Worm (Caenorhabditis elegans) whole organism, L4 larva: Measurements from ENCODE around the gene T15B12.1.

Source experiments
- F26F4.8 ChIP-seq: fragments of 200-800 bp; sonication (Bioruptor generic); conservative IDR thresholded peaks from 2 replicates; pipeline ENCODE4 v1.3.6; 2022; ENCODE audit warnings: missing genetic modification characterization, missing compliant biosample characterization
- F44E2.7 ChIP-seq: fragments of 200-800 bp; sonication (Bioruptor generic); IDR thresholded peaks from 2 replicates; pipeline ENCODE4 v2.1.2; 2022; ENCODE audit warnings: missing genetic modification characterization, missing compliant biosample characterization
- R02D3.7 ChIP-seq: fragments of 150-350 bp; sonication (generic microtip); optimal IDR thresholded peaks from 3 replicates; lab custom pipeline; 2014; ENCODE audit warnings: missing biosample characterization, missing genetic modification characterization
- Y105C5A.15 ChIP-seq: fragments of 200-800 bp; sonication (Bioruptor generic); IDR thresholded peaks from 2 replicates; pipeline ENCODE4 v1.3.6; 2022; ENCODE audit warnings: missing genetic modification characterization, missing compliant biosample characterization
- Y48G9A.11 ChIP-seq: fragments of 200-800 bp; sonication (Bioruptor generic); IDR thresholded peaks from 2 replicates; pipeline ENCODE4 v1.3.6; 2022; ENCODE audit warnings: missing genetic modification reagents, missing genetic modification characterization, missing compliant biosample characterization
- Y5F2A.4 ChIP-seq: fragments of 200-800 bp; sonication (Bioruptor generic); optimal IDR thresholded peaks from 2 replicates; lab custom pipeline; 2018; ENCODE audit warnings: mild to moderate bottlenecking, missing genetic modification characterization, missing compliant biosample characterization
- Y75B8A.6 ChIP-seq: fragments of 200-800 bp; sonication (Bioruptor generic); IDR thresholded peaks from 2 replicates; pipeline ENCODE4 v1.3.6; 2022; ENCODE audit warnings: missing genetic modification reagents, missing genetic modification characterization, missing compliant biosample characterization
- aha-1 ChIP-seq: fragments of 150-350 bp; peaks from one replicate; lab custom pipeline; 2014; ENCODE audit warnings: missing biosample characterization, missing genetic modification characterization
- ama-1 ChIP-seq: fragments of 150-350 bp; optimal IDR thresholded peaks from 2 replicates; lab custom pipeline; 2014; ENCODE audit warnings: inconsistent platforms, mixed read lengths
- ceh-32 ChIP-seq: sonication (generic microtip); optimal IDR thresholded peaks from 2 replicates; lab custom pipeline; 2016; ENCODE audit warnings: mild to moderate bottlenecking, missing genetic modification characterization, missing compliant biosample characterization; ENCODE audit not compliant: poor library complexity
- ceh-62 ChIP-seq: sonication (generic microtip); optimal IDR thresholded peaks from 2 replicates; lab custom pipeline; 2017; ENCODE audit warnings: missing biosample characterization, missing genetic modification characterization
- ces-1 ChIP-seq: fragments of 150-350 bp; sonication (generic microtip); optimal IDR thresholded peaks from 4 replicates; lab custom pipeline; 2014; ENCODE audit warnings: missing biosample characterization, missing genetic modification reagents, missing genetic modification characterization
- ctbp-1 ChIP-seq: fragments of 200-800 bp; sonication (Bioruptor generic); IDR thresholded peaks from 2 replicates; pipeline ENCODE4 v1.3.6; 2022; ENCODE audit warnings: missing genetic modification reagents, missing genetic modification characterization, missing compliant biosample characterization
- daf-12 ChIP-seq: fragments of 150-350 bp; optimal IDR thresholded peaks from 2 replicates; lab custom pipeline; 2014; ENCODE audit warnings: missing biosample characterization, missing genetic modification reagents, missing genetic modification characterization
- daf-16 ChIP-seq, 3 experiments: sonication (generic microtip); optimal IDR thresholded peaks; 2 replicates each; lab custom pipeline; 2016 to 2017; ENCODE audit warnings: missing genetic modification characterization in 3 of 3, missing genetic modification reagents in 3 of 3, mild to moderate bottlenecking in 2 of 3, missing compliant biosample characterization in 2 of 3, missing biosample characterization in 1 of 3, moderate library complexity in 1 of 3
- dmd-8 ChIP-seq: fragments of 200-800 bp; sonication (Bioruptor generic); IDR thresholded peaks from 2 replicates; pipeline ENCODE4 v1.3.6; 2022; ENCODE audit warnings: missing genetic modification characterization, missing compliant biosample characterization
- duxl-1 ChIP-seq: sonication (generic microtip); optimal IDR thresholded peaks from 2 replicates; lab custom pipeline; 2016; ENCODE audit warnings: mild to moderate bottlenecking, missing genetic modification characterization, moderate library complexity, missing compliant biosample characterization; ENCODE audit not compliant: poor library complexity
- gei-8 ChIP-seq: fragments of 200-800 bp; sonication (Bioruptor generic); optimal IDR thresholded peaks from 2 replicates; lab custom pipeline; 2018; ENCODE audit warnings: mild to moderate bottlenecking, missing genetic modification characterization, missing compliant biosample characterization
- hlh-11 ChIP-seq: fragments of 200-800 bp; sonication (Bioruptor generic); optimal IDR thresholded peaks from 2 replicates; lab custom pipeline; 2018; ENCODE audit warnings: mild to moderate bottlenecking, missing genetic modification characterization, missing compliant biosample characterization
- lim-7 ChIP-seq: fragments of 200-800 bp; sonication (Bioruptor generic); IDR thresholded peaks from 2 replicates; pipeline ENCODE4 v1.3.6; 2022; ENCODE audit warnings: missing genetic modification characterization, missing compliant biosample characterization
- lin-29 ChIP-seq: fragments of 200-800 bp; sonication (Bioruptor generic); IDR thresholded peaks from 2 replicates; pipeline ENCODE4 v1.3.6; 2022; ENCODE audit warnings: missing genetic modification reagents, missing genetic modification characterization, missing compliant biosample characterization
- lin-38 ChIP-seq: fragments of 200-800 bp; sonication (Bioruptor generic); IDR thresholded peaks from 2 replicates; pipeline ENCODE4 v1.3.6; 2022; ENCODE audit warnings: missing genetic modification reagents, missing genetic modification characterization, missing compliant biosample characterization
- lsy-2 ChIP-seq, 2 experiments: fragments of 150-350 bp in 1 of 2; sonication (generic microtip) in 1 of 2; optimal IDR thresholded peaks; 2 replicates each; lab custom pipeline; 2014 to 2017; ENCODE audit warnings: missing biosample characterization in 2 of 2, missing genetic modification characterization in 2 of 2
- madf-9 ChIP-seq: fragments of 200-800 bp; sonication (Bioruptor generic); conservative IDR thresholded peaks from 2 replicates; pipeline ENCODE4 v1.3.6; 2022; ENCODE audit warnings: missing genetic modification reagents, missing genetic modification characterization, missing compliant biosample characterization
- mes-2 ChIP-seq: sonication (generic microtip); optimal IDR thresholded peaks from 2 replicates; lab custom pipeline; 2016; ENCODE audit warnings: missing genotype, mild to moderate bottlenecking, missing genetic modification characterization, missing compliant biosample characterization; ENCODE audit not compliant: poor library complexity, severe bottlenecking
- mxl-3 ChIP-seq: fragments of 200-800 bp; sonication (Bioruptor generic); optimal IDR thresholded peaks from 2 replicates; lab custom pipeline; 2018; ENCODE audit warnings: mild to moderate bottlenecking, missing genetic modification characterization, missing compliant biosample characterization
- nhr-102 ChIP-seq: sonication (generic microtip); optimal IDR thresholded peaks from 2 replicates; lab custom pipeline; 2016; ENCODE audit warnings: mild to moderate bottlenecking, missing genetic modification characterization, moderate library complexity, missing compliant biosample characterization
- nhr-237 ChIP-seq: sonication (generic microtip); optimal IDR thresholded peaks from 2 replicates; lab custom pipeline; 2017; ENCODE audit warnings: missing biosample characterization, missing genetic modification characterization
- nhr-28 ChIP-seq: fragments of 150-350 bp; optimal IDR thresholded peaks from 2 replicates; lab custom pipeline; 2014; ENCODE audit warnings: missing biosample characterization, missing genetic modification characterization
- nhr-41 ChIP-seq: fragments of 200-800 bp; sonication (Bioruptor generic); IDR thresholded peaks from 2 replicates; pipeline ENCODE4 v1.3.6; 2022; ENCODE audit warnings: missing genetic modification reagents, missing genetic modification characterization, missing compliant biosample characterization
- nhr-42 ChIP-seq: fragments of 200-800 bp; sonication (Bioruptor generic); IDR thresholded peaks from 2 replicates; pipeline ENCODE4 v1.3.6; 2022; ENCODE audit warnings: missing genetic modification characterization, missing compliant biosample characterization
- nhr-48 ChIP-seq: sonication (generic microtip); optimal IDR thresholded peaks from 2 replicates; lab custom pipeline; 2016; ENCODE audit warnings: mild to moderate bottlenecking, missing genetic modification characterization, missing compliant biosample characterization
- nhr-6 ChIP-seq: fragments of 150-350 bp; optimal IDR thresholded peaks from 2 replicates; lab custom pipeline; 2014; ENCODE audit warnings: missing biosample characterization, missing genetic modification characterization
- nhr-77 ChIP-seq: fragments of 150-350 bp; optimal IDR thresholded peaks from 2 replicates; lab custom pipeline; 2014; ENCODE audit warnings: missing biosample characterization, missing genetic modification characterization
- php-3 ChIP-seq: fragments of 200-800 bp; sonication (Bioruptor generic); IDR thresholded peaks from 2 replicates; pipeline ENCODE4 v1.3.6; 2022; ENCODE audit warnings: missing genetic modification reagents, missing genetic modification characterization, missing compliant biosample characterization
- saeg-2 ChIP-seq: fragments of 200-800 bp; sonication (Bioruptor generic); IDR thresholded peaks from 2 replicates; pipeline ENCODE4 v1.3.6; 2022; ENCODE audit warnings: missing genetic modification reagents, missing genetic modification characterization, missing compliant biosample characterization
- sdz-12 ChIP-seq: fragments of 200-800 bp; sonication (Bioruptor generic); optimal IDR thresholded peaks from 2 replicates; lab custom pipeline; 2018; ENCODE audit warnings: mild to moderate bottlenecking, missing genetic modification characterization, missing compliant biosample characterization
- set-16 ChIP-seq: fragments of 200-800 bp; sonication (Bioruptor generic); IDR thresholded peaks from 2 replicates; pipeline ENCODE4 v1.3.6; 2022; ENCODE audit warnings: missing genetic modification reagents, missing genetic modification characterization, missing compliant biosample characterization
- snpc-1.2 ChIP-seq: fragments of 200-800 bp; sonication (Bioruptor generic); IDR thresholded peaks from 2 replicates; pipeline ENCODE4 v1.3.6; 2022; ENCODE audit warnings: missing genetic modification reagents, missing genetic modification characterization, missing compliant biosample characterization
- snpc-4 ChIP-seq: fragments of 150-350 bp; optimal IDR thresholded peaks from 2 replicates; lab custom pipeline; 2014; ENCODE audit warnings: missing biosample characterization, missing genetic modification characterization
- tra-1 ChIP-seq: fragments of 200-800 bp; sonication (Bioruptor generic); IDR thresholded peaks from 2 replicates; pipeline ENCODE4 v1.3.6; 2022; ENCODE audit warnings: missing genetic modification reagents, missing genetic modification characterization, missing compliant biosample characterization
- unc-130 ChIP-seq: sonication (generic microtip); optimal IDR thresholded peaks from 2 replicates; lab custom pipeline; 2016; ENCODE audit warnings: missing genetic modification reagents, missing genetic modification characterization, missing compliant biosample characterization
- unc-62 ChIP-seq, 3 experiments: fragments of 150-350 bp in 1 of 3; sonication (generic microtip); optimal IDR thresholded peaks in 2 of 3; peaks in 1 of 3; 1 replicate in 1 of 3; 2 replicates in 2 of 3; lab custom pipeline; 2014 to 2017; ENCODE audit warnings: missing biosample characterization in 3 of 3, missing genetic modification characterization in 3 of 3, missing genetic modification reagents in 3 of 3, missing genotype in 1 of 3
- zfp-2 ChIP-seq: sonication (generic microtip); optimal IDR thresholded peaks from 2 replicates; lab custom pipeline; 2016; ENCODE audit warnings: mild to moderate bottlenecking, missing genetic modification characterization, missing compliant biosample characterization
- zfp-3 ChIP-seq: fragments of 200-800 bp; sonication (Bioruptor generic); conservative IDR thresholded peaks from 2 replicates; pipeline ENCODE4 v1.3.6; 2022; ENCODE audit warnings: missing genetic modification reagents, missing genetic modification characterization, missing compliant biosample characterization
- zip-11 ChIP-seq: fragments of 200-800 bp; sonication (Bioruptor generic); IDR thresholded peaks from 2 replicates; pipeline ENCODE4 v1.3.6; 2022; ENCODE audit warnings: missing genetic modification characterization, missing compliant biosample characterization
- ztf-7 ChIP-seq: fragments of 150-350 bp; optimal IDR thresholded peaks from 2 replicates; lab custom pipeline; 2014; ENCODE audit warnings: missing biosample characterization, missing genetic modification characterization

The T15B12.1 gene

ce11 chrIII:5294281-5294680 is 6.3 kb downstream of the T15B12.1 start:
- TF ChIP-seq unc-62 (GFP tag; optimal IDR thresholded peaks at IDR 0.05 in 1 of 2; lab: Kevin White, UChicago) (peak in 1 of 2 experiments; percentile 92), unc-62 (tag; optimal IDR thresholded peaks at IDR 0.05; lab: Kevin White, UChicago) (no peak), duxl-1 (tag; lab: Kevin White, UChicago) (no peak)

ce11 chrIII:5294867-5295266 is 6.9 kb downstream of the T15B12.1 start:
- peak; percentile 58; the same call in 1 of the 2 replicates for TF ChIP-seq zip-11 (GFP tag; lab: Robert Waterston, UW)
- TF ChIP-seq duxl-1 (tag; lab: Kevin White, UChicago): peak; percentile 71
- no peak for TF ChIP-seq nhr-77 (tag; lab: Kevin White, UChicago)
- TF ChIP-seq gei-8 (GFP tag; lab: Kevin White, UChicago): peak; percentile 79
- no peak for TF ChIP-seq nhr-237 (tag; lab: Kevin White, UChicago)
- TF ChIP-seq nhr-102: peak; percentile 57
- peak; percentile 83 for TF ChIP-seq lin-38
- peak; percentile 78 for TF ChIP-seq unc-130 (GFP tag; lab: Kevin White, UChicago)
- no peak for TF ChIP-seq hlh-11 (tag; lab: Kevin White, UChicago)
- TF ChIP-seq daf-16 (GFP tag; optimal IDR thresholded peaks at IDR 0.05; lab: Kevin White, UChicago): peak; percentile 78 to 86
- peak; percentile 46 for TF ChIP-seq daf-16 (tag; optimal IDR thresholded peaks at IDR 0.05; lab: Kevin White, UChicago)
- peak; percentile 93 for TF ChIP-seq F26F4.8
- TF ChIP-seq dmd-8 (GFP tag; lab: Robert Waterston, UW): peak; percentile 97
- peak; percentile 22 for TF ChIP-seq ceh-32
- no peak for TF ChIP-seq nhr-6 (tag; lab: Kevin White, UChicago)
- TF ChIP-seq unc-62 (GFP tag; optimal IDR thresholded peaks at IDR 0.05 in 1 of 2; lab: Kevin White, UChicago): peak in 1 of 2 experiments; percentile 27
- no peak for TF ChIP-seq unc-62 (tag; optimal IDR thresholded peaks at IDR 0.05; lab: Kevin White, UChicago)
- TF ChIP-seq ctbp-1 (GFP tag; lab: Robert Waterston, UW): peak; percentile 76
- TF ChIP-seq ztf-7 (tag; lab: Kevin White, UChicago): no peak
- TF ChIP-seq Y75B8A.6 (GFP tag; lab: Robert Waterston, UW): 0 out of 2 replicates have a peak, but pooled peaks have one; percentile 80
- peak; percentile 35 for TF ChIP-seq zfp-2
- TF ChIP-seq ceh-62: no peak
- peak; percentile 23 for TF ChIP-seq nhr-28 (tag; lab: Kevin White, UChicago)
- 0 out of 2 replicates have a peak, but pooled peaks have one; percentile 47 for TF ChIP-seq Y105C5A.15 (GFP tag; lab: Robert Waterston, UW)
- no peak for TF ChIP-seq aha-1
- TF ChIP-seq tra-1 (GFP tag; lab: Robert Waterston, UW): peak; percentile 89; the same call in 1 of the 2 replicates
- peak; percentile 65; the same call in 1 of the 2 replicates for TF ChIP-seq nhr-41 (GFP tag; lab: Robert Waterston, UW)
- TF ChIP-seq daf-12 (tag; lab: Kevin White, UChicago): no peak
- TF ChIP-seq ama-1 (lab: Kevin White, UChicago): no peak
- peak; percentile 96 for TF ChIP-seq lim-7
- peak; percentile 46; the same call in 1 of the 2 replicates for TF ChIP-seq snpc-1.2 (GFP tag; lab: Robert Waterston, UW)
- peak; percentile 74 for TF ChIP-seq Y5F2A.4 (GFP tag; lab: Kevin White, UChicago)
- peak; percentile 3 for TF ChIP-seq R02D3.7 (tag; lab: Kevin White, UChicago)
- no peak for TF ChIP-seq mxl-3 (GFP tag; lab: Kevin White, UChicago)
- TF ChIP-seq sdz-12 (GFP tag; lab: Kevin White, UChicago): peak; percentile 82
- peak; percentile 79 for TF ChIP-seq zfp-3 (GFP tag; lab: Robert Waterston, UW)
- TF ChIP-seq lin-29 (GFP tag; lab: Robert Waterston, UW): 0 out of 2 replicates have a peak, but pooled peaks have one; percentile 39
- TF ChIP-seq nhr-42 (GFP tag; lab: Robert Waterston, UW): peak; percentile 78
- no peak for TF ChIP-seq set-16 (GFP tag; lab: Robert Waterston, UW)
- peak; percentile 39 for TF ChIP-seq nhr-48 (tag; lab: Kevin White, UChicago)
- TF ChIP-seq madf-9 (GFP tag; lab: Robert Waterston, UW): 0 out of 2 replicates have a peak, but pooled peaks have one; percentile 59
- peak; percentile 68 for TF ChIP-seq mes-2 (tag; lab: Kevin White, UChicago)
- no peak for TF ChIP-seq snpc-4 (tag; lab: Kevin White, UChicago)
- TF ChIP-seq saeg-2: no peak
- no peak for TF ChIP-seq lsy-2 (tag; optimal IDR thresholded peaks at IDR 0.05; lab: Kevin White, UChicago)
- TF ChIP-seq Y48G9A.11 (GFP tag; lab: Robert Waterston, UW): peak; percentile 79
- peak; percentile 68; the same call in 1 of the 2 replicates for TF ChIP-seq F44E2.7
- TF ChIP-seq php-3: peak; percentile 85
- TF ChIP-seq ces-1 (GFP tag; lab: Kevin White, UChicago): no peak
